Worm (Caenorhabditis elegans) whole organism, L2 larva: ENCODE measurements around the gene let-754.

ENCODE experiments used
- R02D3.7 ChIP-seq: fragments of 150-350 bp; optimal IDR thresholded peaks from 2 replicates; lab custom pipeline; 2014; ENCODE audit warnings: missing biosample characterization, missing genetic modification characterization
- ZK546.5 ChIP-seq: sonication (generic microtip); optimal IDR thresholded peaks from 2 replicates; lab custom pipeline; 2017; ENCODE audit warnings: missing biosample characterization, missing genetic modification characterization
- crh-2 ChIP-seq: sonication (generic microtip); optimal IDR thresholded peaks from 2 replicates; lab custom pipeline; 2017; ENCODE audit warnings: missing biosample characterization, missing genetic modification characterization
- fos-1 ChIP-seq: fragments of 150-350 bp; optimal IDR thresholded peaks from 2 replicates; lab custom pipeline; 2014; ENCODE audit warnings: missing biosample characterization, missing genetic modification characterization
- lin-13 ChIP-seq: fragments of 150-350 bp; optimal IDR thresholded peaks from 2 replicates; lab custom pipeline; 2014; ENCODE audit warnings: missing biosample characterization, missing genetic modification reagents, missing genetic modification characterization
- nhr-12 ChIP-seq: fragments of 150-350 bp; optimal IDR thresholded peaks from 2 replicates; lab custom pipeline; 2014; ENCODE audit warnings: missing biosample characterization, missing genetic modification characterization
- nhr-237 ChIP-seq: fragments of 150-350 bp; optimal IDR thresholded peaks from 2 replicates; lab custom pipeline; 2014; ENCODE audit warnings: missing biosample characterization, missing genetic modification characterization
- snpc-4 ChIP-seq: fragments of 150-350 bp; optimal IDR thresholded peaks from 2 replicates; lab custom pipeline; 2014; ENCODE audit warnings: missing biosample characterization, missing genetic modification characterization
- zag-1 ChIP-seq: fragments of 150-350 bp; optimal IDR thresholded peaks from 2 replicates; lab custom pipeline; 2014; ENCODE audit warnings: missing biosample characterization, missing genetic modification characterization

ce11 chrIII:7969121-7969520 lies 16.0 kb upstream of the let-754 start, which contains the start of the genes F54H12.8 and F54H12.7:
- TF ChIP-seq snpc-4 (tag; lab: Kevin White, UChicago) (no peak), zag-1 (no peak), crh-2 (tag; lab: Kevin White, UChicago) (no peak), nhr-12 (no peak), R02D3.7 (tag; lab: Kevin White, UChicago) (no peak), nhr-237 (no peak), fos-1 (tag; lab: Kevin White, UChicago) (no peak), ZK546.5 (tag; lab: Kevin White, UChicago) (no peak), lin-13 (GFP tag; lab: Kevin White, UChicago) (no peak)
